Worm (Caenorhabditis elegans): ENCODE measurements around the gene srt-48.

srt-48 gene

ce11 chrIV:15068818-15069217 lies at the start of gene srt-48:
srt-48 (minus strand) TSS chrIV:15068918.
- TF ChIP-seq unc-3 (GFP tag; conservative IDR thresholded peaks at IDR 0.05): no peak
- no peak for TF ChIP-seq unc-3 (tag; optimal IDR thresholded peaks at IDR 0.05)

DNA sequence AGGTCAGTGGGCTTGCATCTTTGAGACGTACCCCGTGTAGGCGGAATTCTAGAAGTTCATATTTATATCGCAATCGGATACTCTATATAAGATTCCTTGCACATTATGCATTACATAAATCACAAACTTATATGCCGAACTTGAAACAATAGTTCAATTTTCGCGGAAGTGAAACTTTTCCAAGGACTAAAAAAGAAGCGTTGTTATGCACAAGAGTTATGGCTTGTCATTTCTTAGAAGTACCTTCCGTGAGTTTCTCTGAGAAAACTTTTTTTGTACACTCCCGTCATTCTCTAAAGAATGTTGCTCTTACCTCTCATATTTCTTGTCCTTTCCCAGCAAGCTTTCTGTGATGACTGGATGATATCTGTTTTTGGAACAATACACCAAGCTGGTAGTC lies 49.7 kb upstream of the srt-48 start, which contains the start of gene M199.136:
M199.136 (plus strand) TSS at position 301 of the 400 bp plus-strand sequence.
- TF ChIP-seq npax-4 (tag; optimal IDR thresholded peaks at IDR 0.05): no peak
- no peak for TF ChIP-seq pha-2 (tag; optimal IDR thresholded peaks at IDR 0.05)
- no peak for TF ChIP-seq ceh-34 (tag; optimal IDR thresholded peaks at IDR 0.05)
- TF ChIP-seq ama-1 (optimal IDR thresholded peaks at IDR 0.05): no peak
- TF ChIP-seq mec-3 (tag; optimal IDR thresholded peaks at IDR 0.05; ENCODE audit: borderline replicate concordance): no peak
- no peak for TF ChIP-seq elt-2 (tag; optimal IDR thresholded peaks at IDR 0.05)
- no peak for TF ChIP-seq lim-6 (tag; optimal IDR thresholded peaks at IDR 0.05)
- TF ChIP-seq hlh-15 (tag; optimal IDR thresholded peaks at IDR 0.05): no peak
- TF ChIP-seq unc-3 (GFP tag; conservative IDR thresholded peaks at IDR 0.05): no peak
- no peak for TF ChIP-seq unc-3 (tag; optimal IDR thresholded peaks at IDR 0.05)
- no peak for TF ChIP-seq ceh-48 (tag; optimal IDR thresholded peaks at IDR 0.05)
- no peak for TF ChIP-seq hlh-6 (tag; optimal IDR thresholded peaks at IDR 0.05)
- no peak for TF ChIP-seq ceh-19 (GFP tag; optimal IDR thresholded peaks at IDR 0.05)
- no peak for TF ChIP-seq ceh-18 (tag; optimal IDR thresholded peaks at IDR 0.05)
- no peak for TF ChIP-seq nhr-232 (tag; optimal IDR thresholded peaks at IDR 0.05)
- TF ChIP-seq tbx-7 (tag; optimal IDR thresholded peaks at IDR 0.05): no peak
- no peak for TF ChIP-seq ceh-24 (tag; optimal IDR thresholded peaks at IDR 0.05)
- TF ChIP-seq C38D4.7 (GFP tag; optimal IDR thresholded peaks at IDR 0.05): no peak
- no peak for TF ChIP-seq ceh-2 (tag; optimal IDR thresholded peaks at IDR 0.05)

ce11 chrIV:15114324-15114723 lies 45.6 kb upstream of the srt-48 start, which contains the start of gene M199.135:
M199.135 (plus strand) TSS chrIV:15114624.
- no peak for TF ChIP-seq syd-9 (tag; optimal IDR thresholded peaks at IDR 0.05)
- TF ChIP-seq eyg-1 (tag; optimal IDR thresholded peaks at IDR 0.05): no peak
- TF ChIP-seq nhr-11 (tag; optimal IDR thresholded peaks at IDR 0.05): no peak
- TF ChIP-seq dmd-4 (tag; optimal IDR thresholded peaks at IDR 0.05; ENCODE audit: borderline replicate concordance): no peak
- TF ChIP-seq mec-3 (tag; optimal IDR thresholded peaks at IDR 0.05; ENCODE audit: borderline replicate concordance): no peak
- no peak for TF ChIP-seq sdc-2 (tag; optimal IDR thresholded peaks at IDR 0.05)
- no peak for TF ChIP-seq ceh-2 (tag; optimal IDR thresholded peaks at IDR 0.05)
- TF ChIP-seq F13H6.1 (tag; optimal IDR thresholded peaks at IDR 0.05): no peak
- no peak for TF ChIP-seq K09A11.1 (tag; optimal IDR thresholded peaks at IDR 0.05; ENCODE audit: insufficient read depth)
- TF ChIP-seq fax-1 (tag; optimal IDR thresholded peaks at IDR 0.05): no peak
- no peak for TF ChIP-seq hlh-8 (tag; optimal IDR thresholded peaks at IDR 0.05)
- no peak for TF ChIP-seq ceh-19 (GFP tag; optimal IDR thresholded peaks at IDR 0.05)
- TF ChIP-seq C38D4.7 (GFP tag; optimal IDR thresholded peaks at IDR 0.05): no peak
- TF ChIP-seq sox-4 (tag; optimal IDR thresholded peaks at IDR 0.05): no peak
- TF ChIP-seq unc-42 (tag; optimal IDR thresholded peaks at IDR 0.05): no peak
- TF ChIP-seq nhr-232 (tag; optimal IDR thresholded peaks at IDR 0.05): no peak
- no peak for TF ChIP-seq ahr-1 (tag; optimal IDR thresholded peaks at IDR 0.05)
- TF ChIP-seq ceh-24 (tag; optimal IDR thresholded peaks at IDR 0.05): no peak
- no peak for TF ChIP-seq ceh-30 (tag; optimal IDR thresholded peaks at IDR 0.05)

ce11 chrIV:15113117-15113516 lies 44.4 kb upstream of the srt-48 start, which contains the start of gene M199.134:
M199.134 (minus strand) TSS chrIV:15113217.
- no peak for TF ChIP-seq pat-9 (tag; optimal IDR thresholded peaks at IDR 0.05)
- TF ChIP-seq eyg-1 (tag; optimal IDR thresholded peaks at IDR 0.05): no peak
- TF ChIP-seq pag-3 (tag; optimal IDR thresholded peaks at IDR 0.05; ENCODE audit: borderline replicate concordance): no peak
- TF ChIP-seq pax-1 (tag; optimal IDR thresholded peaks at IDR 0.05): no peak
- TF ChIP-seq hlh-8 (tag; optimal IDR thresholded peaks at IDR 0.05): no peak
- TF ChIP-seq elt-4 (tag; optimal IDR thresholded peaks at IDR 0.05): no peak
- no peak for TF ChIP-seq pha-4 (tag; optimal IDR thresholded peaks at IDR 0.05)
